Fruit fly (Drosophila melanogaster): Measurements from ENCODE around the gene Cdk2.

Cdk2 gene

DNA sequence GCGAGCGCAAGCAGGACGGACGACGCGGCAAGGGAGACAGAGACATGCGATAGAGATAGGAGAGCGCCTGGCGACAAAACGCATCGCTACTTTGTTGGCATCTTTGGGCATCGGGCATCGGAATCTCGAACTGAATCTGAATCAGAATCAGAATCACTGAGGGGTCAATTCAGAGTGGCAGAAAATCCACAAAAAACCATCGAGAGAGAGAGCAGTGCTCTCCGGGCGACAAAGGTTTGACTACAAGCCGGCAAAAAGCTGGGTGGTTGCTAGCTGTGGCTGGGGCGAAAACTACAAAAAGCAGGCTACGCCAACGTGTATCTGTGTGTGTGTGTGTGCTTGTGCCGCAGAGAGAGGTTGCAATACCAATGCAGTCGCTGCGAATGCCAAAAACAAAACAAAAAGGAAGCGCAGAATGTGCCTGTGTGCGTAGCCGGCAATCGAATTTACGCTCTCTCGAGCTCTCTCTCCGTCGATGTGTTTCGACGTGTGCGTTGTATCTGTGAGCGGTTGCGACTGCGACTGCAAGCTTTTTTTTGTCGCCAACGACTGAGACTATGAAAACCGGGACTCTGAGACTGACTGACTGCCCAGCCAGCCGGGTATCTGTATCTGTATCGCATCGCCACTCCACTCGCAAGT is 43.0 kb downstream of the Cdk2 start (continued):
- TF ChIP-seq CG8119 (GFP tag; IDR thresholded peaks at IDR 0.05) = peak; percentile 98
- peak; percentile 71 for TF ChIP-seq Sox14 (GFP tag; optimal IDR thresholded peaks at IDR 0.05)
- peak; percentile 80 for TF ChIP-seq CG6792 (GFP tag; optimal IDR thresholded peaks at IDR 0.05)
- peak; percentile 93 for TF ChIP-seq vri (GFP tag; optimal IDR thresholded peaks at IDR 0.05)
- peak; percentile 99 for TF ChIP-seq ss (GFP tag; optimal IDR thresholded peaks at IDR 0.05)
- TF ChIP-seq achi (GFP tag; optimal IDR thresholded peaks at IDR 0.05) = peak; percentile 62
- TF ChIP-seq Sox102F (GFP tag; optimal IDR thresholded peaks at IDR 0.05) = peak; percentile 79
- TF ChIP-seq CG6854 (GFP tag; optimal IDR thresholded peaks at IDR 0.05) = peak; percentile 97
- peak; percentile 87 for TF ChIP-seq CG3032 (tag; optimal IDR thresholded peaks at IDR 0.05)
- TF ChIP-seq topi (GFP tag; optimal IDR thresholded peaks at IDR 0.05) = peak; percentile 82
- peak; percentile 93 for TF ChIP-seq Gug (GFP tag; IDR thresholded peaks at IDR 0.05)
- peak; percentile 17 for TF ChIP-seq cyc (GFP tag; optimal IDR thresholded peaks at IDR 0.05)
- peak; percentile 37 for TF ChIP-seq lz (GFP tag; optimal IDR thresholded peaks at IDR 0.05)
- TF ChIP-seq CG3919 (GFP tag; optimal IDR thresholded peaks at IDR 0.05) = peak; percentile 87
- peak; percentile 69 for TF ChIP-seq esn (GFP tag; optimal IDR thresholded peaks at IDR 0.05)
- TF ChIP-seq spab (GFP tag; optimal IDR thresholded peaks at IDR 0.05) = peak; percentile 93
- peak; percentile 83 for TF ChIP-seq fd59A (GFP tag; optimal IDR thresholded peaks at IDR 0.05)
- peak; percentile 89 for TF ChIP-seq net (GFP tag; optimal IDR thresholded peaks at IDR 0.05)
- TF ChIP-seq CG8632 (GFP tag; optimal IDR thresholded peaks at IDR 0.05) = peak; percentile 89
- TF ChIP-seq CG16779 (tag; optimal IDR thresholded peaks at IDR 0.05) = peak; percentile 97
- TF ChIP-seq salr (GFP tag; optimal IDR thresholded peaks at IDR 0.05) = peak; percentile 58 to 74
- TF ChIP-seq CG10669 (GFP tag; optimal IDR thresholded peaks at IDR 0.05) = peak; percentile 88
- no peak for TF ChIP-seq fkh (GFP tag; optimal IDR thresholded peaks at IDR 0.05)
- no peak for TF ChIP-seq CG31627 (GFP tag; optimal IDR thresholded peaks at IDR 0.05)
- no peak for TF ChIP-seq Hr39 (GFP tag; optimal IDR thresholded peaks at IDR 0.05)
- TF ChIP-seq Smox (GFP tag; optimal IDR thresholded peaks at IDR 0.05) = peak; percentile 54
- no peak for TF ChIP-seq Hr38 (GFP tag; optimal IDR thresholded peaks at IDR 0.05)
- TF ChIP-seq fd85E (GFP tag; optimal IDR thresholded peaks at IDR 0.05) = peak; percentile 98
- TF ChIP-seq CG9139 (GFP tag; optimal IDR thresholded peaks at IDR 0.05) = peak; percentile 98
- peak; percentile 89 for TF ChIP-seq CG11294 (GFP tag; IDR thresholded peaks at IDR 0.05)
- peak; percentile 98 for TF ChIP-seq eg (GFP tag; IDR thresholded peaks at IDR 0.05)
- peak; percentile 79 for TF ChIP-seq dac (GFP tag; optimal IDR thresholded peaks at IDR 0.05)
- no peak for TF ChIP-seq CG11902 (GFP tag; optimal IDR thresholded peaks at IDR 0.05)
- peak; percentile 94 for TF ChIP-seq svp (GFP tag)
- TF ChIP-seq CG6808 (GFP tag; optimal IDR thresholded peaks at IDR 0.05) = peak; percentile 95
- peak; percentile 84 for TF ChIP-seq Eip75B (GFP tag; optimal IDR thresholded peaks at IDR 0.05)

DNA sequence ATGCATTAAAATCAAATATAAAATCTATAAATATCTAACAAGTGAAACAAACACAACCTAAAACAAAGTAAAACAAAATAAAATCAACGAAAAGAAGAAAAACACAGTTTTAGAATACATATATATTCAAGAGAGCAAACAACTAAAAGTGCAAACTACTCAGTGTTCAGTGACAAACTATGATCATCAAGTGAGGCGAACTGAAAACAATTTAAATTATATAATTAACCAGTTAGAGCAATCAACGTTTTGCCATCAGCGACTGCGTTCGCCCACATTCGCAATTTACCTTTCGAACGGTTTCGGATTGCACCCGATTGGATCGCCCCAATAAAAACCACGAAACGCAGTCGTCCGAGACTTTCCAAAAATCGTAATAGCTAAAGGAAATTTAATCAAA is 44.1 kb downstream of the Cdk2 start:
- no peak for TF ChIP-seq Sox14 (GFP tag; optimal IDR thresholded peaks at IDR 0.05)
- no peak for TF ChIP-seq CG34406 (GFP tag; optimal IDR thresholded peaks at IDR 0.05)

DNA sequence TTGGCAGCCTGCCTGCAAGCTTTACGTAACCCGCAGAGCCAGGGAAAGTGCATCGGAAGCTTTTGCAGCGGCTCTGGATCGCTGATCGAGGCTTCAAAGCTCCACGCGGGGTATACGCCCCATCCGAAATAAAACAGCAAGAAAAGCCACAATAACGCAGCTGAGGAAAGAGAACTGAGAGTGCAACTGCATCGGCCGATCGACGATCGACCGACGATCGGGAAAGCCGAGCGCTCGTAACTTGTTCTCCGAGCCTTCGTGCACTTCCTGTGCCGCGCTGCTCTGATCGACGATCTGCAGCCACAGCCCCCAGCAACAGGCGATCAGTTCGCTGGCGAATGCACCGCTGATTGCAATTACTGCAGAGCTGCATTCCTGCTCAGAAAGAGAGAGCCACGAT is 44.5 kb downstream of the Cdk2 start:
- peak; percentile 63 for TF ChIP-seq dsx (GFP tag; optimal IDR thresholded peaks at IDR 0.05; ENCODE audit: poor library complexity, severe bottlenecking)
- peak; percentile 43 for TF ChIP-seq CG3032 (tag; optimal IDR thresholded peaks at IDR 0.05)
- no peak for TF ChIP-seq lz (GFP tag; optimal IDR thresholded peaks at IDR 0.05)
- peak; percentile 67 for TF ChIP-seq spab (GFP tag; optimal IDR thresholded peaks at IDR 0.05)
- TF ChIP-seq pdm3 (GFP tag; optimal IDR thresholded peaks at IDR 0.05) = no peak
- TF ChIP-seq acj6 (GFP tag; optimal IDR thresholded peaks at IDR 0.05) = no peak
- TF ChIP-seq Ets96B (tag; optimal IDR thresholded peaks at IDR 0.05) = peak; percentile 47
- peak; percentile 81 for TF ChIP-seq fd85E (GFP tag; optimal IDR thresholded peaks at IDR 0.05)
- TF ChIP-seq CG6792 (GFP tag; optimal IDR thresholded peaks at IDR 0.05) = peak; percentile 26
- peak; percentile 46 for TF ChIP-seq achi (GFP tag; optimal IDR thresholded peaks at IDR 0.05)
- peak; percentile 37 for TF ChIP-seq Met (GFP tag; optimal IDR thresholded peaks at IDR 0.05)
- peak; percentile 79; the same call in 2 of the 3 replicates for TF ChIP-seq eg (GFP tag; IDR thresholded peaks at IDR 0.05)
- no peak for TF ChIP-seq CG10631 (GFP tag; optimal IDR thresholded peaks at IDR 0.05)
- TF ChIP-seq cyc (GFP tag; optimal IDR thresholded peaks at IDR 0.05) = no peak
- peak; percentile 65 for TF ChIP-seq net (GFP tag; optimal IDR thresholded peaks at IDR 0.05)
- TF ChIP-seq Eip78C (GFP tag) = peak; percentile 91
- TF ChIP-seq Sox14 (GFP tag; optimal IDR thresholded peaks at IDR 0.05) = peak; percentile 20
- TF ChIP-seq Smox (GFP tag; optimal IDR thresholded peaks at IDR 0.05) = peak; percentile 11
- TF ChIP-seq CG6163 (GFP tag; IDR thresholded peaks at IDR 0.05) = no peak; the same call in none of the 3 replicates
- peak; percentile 65 for TF ChIP-seq CG7368 (GFP tag; optimal IDR thresholded peaks at IDR 0.05)
- peak; percentile 62 for TF ChIP-seq CG1621 (tag; optimal IDR thresholded peaks at IDR 0.05)
- TF ChIP-seq CG3919 (GFP tag; optimal IDR thresholded peaks at IDR 0.05) = peak; percentile 78
- peak; percentile 91 for TF ChIP-seq svp (GFP tag)
- TF ChIP-seq CG8119 (GFP tag; IDR thresholded peaks at IDR 0.05) = peak; percentile 80; the same call in 2 of the 3 replicates
- TF ChIP-seq fd59A (GFP tag; optimal IDR thresholded peaks at IDR 0.05) = peak; percentile 12

All from whole organism, prepupa.